Worm (Caenorhabditis elegans): ENCODE measurements around the gene C25F9.11.
A peak's percentile ranks its signal among the peaks of the same experiment; 100 is the strongest.

C25F9.11 gene

ce11 chrV:19396576-19397313 is 36.1 kb downstream of the C25F9.11 start:
- TF ChIP-seq C08G9.2 (tag; optimal IDR thresholded peaks at IDR 0.05) (no peak), ama-1 (optimal IDR thresholded peaks at IDR 0.05) (no peak), K02D7.2 (tag; optimal IDR thresholded peaks at IDR 0.05) (no peak), lim-6 (tag; optimal IDR thresholded peaks at IDR 0.05) (no peak), elt-2 (tag; optimal IDR thresholded peaks at IDR 0.05) (no peak), ttx-3 (tag; optimal IDR thresholded peaks at IDR 0.05) (no peak), Y22D7AL.16 (tag; optimal IDR thresholded peaks at IDR 0.05) (no peak), pha-4 (tag; optimal IDR thresholded peaks at IDR 0.05) (no peak)

ce11 chrV:19394750-19395149 is 38.1 kb downstream of the C25F9.11 start, which contains the start of gene C25F9.8:
TSS of gene C25F9.8 (plus strand) at chrV:19395050.
- TF ChIP-seq dmd-4 (tag; optimal IDR thresholded peaks at IDR 0.05; ENCODE audit: borderline replicate concordance) (no peak), fkh-6 (tag; optimal IDR thresholded peaks at IDR 0.05) (no peak), T23F11.4 (GFP tag; optimal IDR thresholded peaks at IDR 0.05) (no peak), npax-4 (tag; optimal IDR thresholded peaks at IDR 0.05) (no peak), unc-86 (tag; optimal IDR thresholded peaks at IDR 0.05) (no peak), fax-1 (tag; optimal IDR thresholded peaks at IDR 0.05) (no peak), madf-2 (tag; optimal IDR thresholded peaks at IDR 0.05) (no peak), fkh-10 (GFP tag; optimal IDR thresholded peaks at IDR 0.05) (no peak), dve-1 (tag; optimal IDR thresholded peaks at IDR 0.05) (no peak), pros-1 (tag; optimal IDR thresholded peaks at IDR 0.05) (no peak), unc-55 (GFP tag; optimal IDR thresholded peaks at IDR 0.05) (no peak), lim-6 (tag; optimal IDR thresholded peaks at IDR 0.05) (no peak), nhr-232 (tag; optimal IDR thresholded peaks at IDR 0.05) (no peak), eyg-1 (tag; optimal IDR thresholded peaks at IDR 0.05) (no peak), ceh-14 (tag; optimal IDR thresholded peaks at IDR 0.05) (no peak), sox-2 (GFP tag; IDR thresholded peaks at IDR 0.05) (no peak)

ce11 chrV:19391242-19391641 is 41.6 kb downstream of the C25F9.11 start:
- TF ChIP-seq ceh-6 (GFP tag; optimal IDR thresholded peaks at IDR 0.05) (no peak), pha-2 (tag; optimal IDR thresholded peaks at IDR 0.05) (peak; percentile 58), ceh-14 (tag; optimal IDR thresholded peaks at IDR 0.05) (peak; percentile 16), ref-2 (tag; optimal IDR thresholded peaks at IDR 0.05) (no peak)

ce11 chrV:19390029-19390428 is 42.8 kb downstream of the C25F9.11 start, which contains the start of gene slcr-46.2:
TSS of gene slcr-46.2 (minus strand) at chrV:19390129.
- TF ChIP-seq unc-42 (tag; optimal IDR thresholded peaks at IDR 0.05), result no peak

Measured in whole organism, late embryonic.